Worm (Caenorhabditis elegans) whole organism, L2 larva: ENCODE data around the gene T05C12.1.

ENCODE experiments used
- C34F6.9 ChIP-seq: fragments of 150-350 bp; optimal IDR thresholded peaks from 2 replicates; lab custom pipeline; 2014; ENCODE audit warnings: missing biosample characterization, missing genetic modification characterization
- R02D3.7 ChIP-seq: fragments of 150-350 bp; optimal IDR thresholded peaks from 2 replicates; lab custom pipeline; 2014; ENCODE audit warnings: missing biosample characterization, missing genetic modification characterization
- Y55F3AM.14 ChIP-seq: fragments of 200-800 bp; sonication (Bioruptor generic); optimal IDR thresholded peaks from 2 replicates; lab custom pipeline; 2018; ENCODE audit warnings: mild to moderate bottlenecking, missing genetic modification characterization, missing compliant biosample characterization
- ZK546.5 ChIP-seq: sonication (generic microtip); optimal IDR thresholded peaks from 2 replicates; lab custom pipeline; 2017; ENCODE audit warnings: missing biosample characterization, missing genetic modification characterization
- aly-2 ChIP-seq: fragments of 150-350 bp; optimal IDR thresholded peaks from 2 replicates; lab custom pipeline; 2014; ENCODE audit warnings: missing biosample characterization, missing genetic modification characterization
- ama-1 ChIP-seq: fragments of 150-350 bp; optimal IDR thresholded peaks from 2 replicates; lab custom pipeline; 2018; ENCODE audit warnings: inconsistent platforms
- crh-2 ChIP-seq: sonication (generic microtip); optimal IDR thresholded peaks from 2 replicates; lab custom pipeline; 2017; ENCODE audit warnings: missing biosample characterization, missing genetic modification characterization
- fos-1 ChIP-seq: fragments of 150-350 bp; optimal IDR thresholded peaks from 2 replicates; lab custom pipeline; 2014; ENCODE audit warnings: missing biosample characterization, missing genetic modification characterization
- gmeb-1 ChIP-seq: fragments of 150-350 bp; optimal IDR thresholded peaks from 2 replicates; lab custom pipeline; 2014; ENCODE audit warnings: missing biosample characterization, missing genetic modification characterization
- lin-13 ChIP-seq: fragments of 150-350 bp; optimal IDR thresholded peaks from 2 replicates; lab custom pipeline; 2014; ENCODE audit warnings: missing biosample characterization, missing genetic modification reagents, missing genetic modification characterization
- lin-39 ChIP-seq: fragments of 150-350 bp; optimal IDR thresholded peaks from 2 replicates; lab custom pipeline; 2014; ENCODE audit warnings: missing biosample characterization, missing genetic modification reagents, missing genetic modification characterization
- lsy-2 ChIP-seq, 2 experiments: fragments of 150-350 bp in 1 of 2; sonication (generic microtip) in 1 of 2; optimal IDR thresholded peaks; 2 replicates each; lab custom pipeline; 2014 to 2017; ENCODE audit warnings: missing biosample characterization in 2 of 2, missing genetic modification characterization in 2 of 2
- mab-5 ChIP-seq: fragments of 150-350 bp; optimal IDR thresholded peaks from 2 replicates; lab custom pipeline; 2014; ENCODE audit warnings: missing biosample characterization, missing genetic modification characterization
- mbf-1 ChIP-seq: sonication (generic microtip); optimal IDR thresholded peaks from 2 replicates; lab custom pipeline; 2017; ENCODE audit warnings: missing biosample characterization, missing genetic modification characterization
- mdl-1 ChIP-seq, 2 experiments: fragments of 150-350 bp in 1 of 2; sonication (generic microtip) in 1 of 2; optimal IDR thresholded peaks; 2 replicates each; lab custom pipeline; 2017; ENCODE audit warnings: missing biosample characterization in 2 of 2, missing genetic modification characterization in 2 of 2
- nhr-10 ChIP-seq: sonication (generic microtip); optimal IDR thresholded peaks from 2 replicates; lab custom pipeline; 2017; ENCODE audit warnings: missing biosample characterization, missing genetic modification characterization
- nhr-12 ChIP-seq: fragments of 150-350 bp; optimal IDR thresholded peaks from 2 replicates; lab custom pipeline; 2014; ENCODE audit warnings: missing biosample characterization, missing genetic modification characterization
- nhr-129 ChIP-seq: fragments of 150-350 bp; optimal IDR thresholded peaks from 2 replicates; lab custom pipeline; 2014; ENCODE audit warnings: missing biosample characterization, missing genetic modification characterization
- nhr-21 ChIP-seq: fragments of 150-350 bp; optimal IDR thresholded peaks from 2 replicates; lab custom pipeline; 2014; ENCODE audit warnings: missing biosample characterization, missing genetic modification characterization
- nhr-23 ChIP-seq: fragments of 150-350 bp; optimal IDR thresholded peaks from 2 replicates; lab custom pipeline; 2014; ENCODE audit warnings: missing biosample characterization, missing genetic modification reagents, missing genetic modification characterization
- nhr-25 ChIP-seq: fragments of 150-350 bp; sonication (generic microtip); optimal IDR thresholded peaks from 3 replicates; lab custom pipeline; 2014; ENCODE audit warnings: missing biosample characterization, missing genetic modification characterization
- nhr-6 ChIP-seq: fragments of 150-350 bp; optimal IDR thresholded peaks from 2 replicates; lab custom pipeline; 2014; ENCODE audit warnings: missing biosample characterization, missing genetic modification characterization
- nhr-77 ChIP-seq: fragments of 150-350 bp; optimal IDR thresholded peaks from 2 replicates; lab custom pipeline; 2014; ENCODE audit warnings: missing biosample characterization, missing genetic modification characterization
- sem-4 ChIP-seq: fragments of 150-350 bp; optimal IDR thresholded peaks from 2 replicates; lab custom pipeline; 2014; ENCODE audit warnings: missing biosample characterization, missing genetic modification reagents, missing genetic modification characterization
- sma-3 ChIP-seq: sonication (generic microtip); optimal IDR thresholded peaks from 2 replicates; lab custom pipeline; 2016; ENCODE audit warnings: missing genetic modification reagents, missing genetic modification characterization, missing compliant biosample characterization
- sma-9 ChIP-seq, 2 experiments: fragments of 150-350 bp in 1 of 2; sonication (generic microtip) in 1 of 2; optimal IDR thresholded peaks; 2 replicates each; lab custom pipeline; 2014 to 2016; ENCODE audit warnings: missing genetic modification characterization in 2 of 2, mild to moderate bottlenecking in 1 of 2, missing biosample characterization in 1 of 2, missing compliant biosample characterization in 1 of 2, missing genetic modification reagents in 1 of 2, moderate library complexity in 1 of 2
- unc-39 ChIP-seq: fragments of 150-350 bp; optimal IDR thresholded peaks from 2 replicates; lab custom pipeline; 2014; ENCODE audit warnings: missing biosample characterization, missing genetic modification characterization
- unc-62 ChIP-seq: fragments of 150-350 bp; optimal IDR thresholded peaks from 2 replicates; lab custom pipeline; 2014; ENCODE audit warnings: missing biosample characterization, missing genetic modification reagents, missing genetic modification characterization
- ztf-1 ChIP-seq: fragments of 200-800 bp; sonication (Bioruptor generic); conservative IDR thresholded peaks from 2 replicates; pipeline ENCODE4 v1.3.6; 2022; ENCODE audit warnings: missing genetic modification characterization, missing compliant biosample characterization
- ztf-11 ChIP-seq: sonication (generic microtip); optimal IDR thresholded peaks from 2 replicates; lab custom pipeline; 2017; ENCODE audit warnings: missing biosample characterization, missing genetic modification characterization
- ztf-4 ChIP-seq: fragments of 150-350 bp; optimal IDR thresholded peaks from 2 replicates; lab custom pipeline; 2014; ENCODE audit warnings: missing biosample characterization, missing genetic modification characterization

The T05C12.1 gene

ce11 chrII:8162120-8162648, 11.3 kb upstream of the T05C12.1 start, which contains the start of the genes emb-27 and rrf-3:
Gene emb-27 (minus strand): TSS chrII:8162170.
Gene rrf-3 (plus strand): TSS chrII:8162465.
- TF ChIP-seq fos-1 (tag; lab: Kevin White, UChicago) (peak; percentile 22), nhr-6 (tag; lab: Kevin White, UChicago) (no peak), lsy-2 (tag; optimal IDR thresholded peaks at IDR 0.05; lab: Kevin White, UChicago) (peak; percentile 15 to 78), C34F6.9 (tag; lab: Kevin White, UChicago) (peak; percentile 92), nhr-129 (tag; lab: Kevin White, UChicago) (peak; percentile 49)

ce11 chrII:8169283-8169682, 4.2 kb upstream of the T05C12.1 start, which contains the start of gene T05C12.15:
Gene T05C12.15 (plus strand): TSS chrII:8169583.
- no peak for TF ChIP-seq unc-62 (GFP tag; lab: Kevin White, UChicago)
- TF ChIP-seq fos-1 (tag; lab: Kevin White, UChicago) = no peak
- no peak for TF ChIP-seq lin-39 (tag; lab: Kevin White, UChicago)

DNA sequence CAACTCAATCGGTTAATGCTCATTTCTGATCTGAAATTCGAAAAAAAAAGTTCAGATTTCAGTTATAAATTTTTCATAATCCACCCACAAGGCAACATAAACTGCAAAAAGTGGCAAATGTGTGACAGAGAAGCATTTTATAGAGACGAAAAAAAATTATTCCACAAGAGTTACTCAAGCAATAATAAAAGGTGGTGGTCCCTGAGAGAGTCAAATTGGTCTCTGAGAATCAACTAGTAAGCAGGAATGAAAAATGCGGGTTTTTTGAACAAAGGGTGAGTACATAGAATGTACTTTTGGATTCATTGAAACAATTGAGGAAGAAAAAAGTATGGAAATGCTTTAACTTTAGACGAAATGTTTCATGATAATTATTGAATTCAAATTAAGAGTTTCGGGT, 3.1 kb upstream of the T05C12.1 start, which contains the start of gene T05C12.11:
TSS of gene T05C12.11 (minus strand) at position 101 of the 400 bp plus-strand sequence.
- TF ChIP-seq C34F6.9 (tag; lab: Kevin White, UChicago) = no peak
- TF ChIP-seq ztf-1 (GFP tag; lab: Robert Waterston, UW) = no peak
- no peak for TF ChIP-seq nhr-25 (tag; lab: Kevin White, UChicago)
- TF ChIP-seq ama-1 (lab: Kevin White, UChicago) = no peak
- no peak for TF ChIP-seq lsy-2 (tag; optimal IDR thresholded peaks at IDR 0.05; lab: Kevin White, UChicago)
- TF ChIP-seq ZK546.5 (tag; lab: Kevin White, UChicago) = no peak
- no peak for TF ChIP-seq mbf-1 (tag; lab: Kevin White, UChicago)
- TF ChIP-seq nhr-77 (tag; lab: Kevin White, UChicago) = no peak
- no peak for TF ChIP-seq nhr-21
- TF ChIP-seq gmeb-1 = no peak
- no peak for TF ChIP-seq nhr-10 (tag; lab: Kevin White, UChicago)
- no peak for TF ChIP-seq R02D3.7 (tag; lab: Kevin White, UChicago)
- TF ChIP-seq crh-2 (tag; lab: Kevin White, UChicago) = no peak
- no peak for TF ChIP-seq mdl-1 (tag; optimal IDR thresholded peaks at IDR 0.05; lab: Kevin White, UChicago)

ce11 chrII:8174148-8174547, 668 bp downstream of the T05C12.1 start:
- TF ChIP-seq nhr-21 (no peak), nhr-25 (tag; lab: Kevin White, UChicago) (no peak), nhr-12 (tag; lab: Kevin White, UChicago) (no peak), unc-39 (tag; lab: Kevin White, UChicago) (no peak), sma-3 (GFP tag; lab: Kevin White, UChicago) (no peak), sma-9 (GFP tag; optimal IDR thresholded peaks at IDR 0.05; lab: Kevin White, UChicago) (no peak), sma-9 (tag; optimal IDR thresholded peaks at IDR 0.05; lab: Kevin White, UChicago) (no peak), lin-13 (no peak)

- TF ChIP-seq lsy-2 (tag; optimal IDR thresholded peaks at IDR 0.05; lab: Kevin White, UChicago) (no peak), ztf-1 (GFP tag; lab: Robert Waterston, UW) (no peak)
Observed at ce11 chrII:8177095-8177494, 3.6 kb downstream of the T05C12.1 start, which contains the start of gene acr-14. Gene acr-14 (minus strand): TSS chrII:8177195.

ce11 chrII:8178614-8179013, 5.1 kb downstream of the T05C12.1 start:
- no peak for TF ChIP-seq sem-4 (tag; lab: Kevin White, UChicago)
- no peak for TF ChIP-seq fos-1 (tag; lab: Kevin White, UChicago)
- no peak for TF ChIP-seq aly-2
- TF ChIP-seq lin-39 (tag; lab: Kevin White, UChicago) = no peak
- no peak for TF ChIP-seq Y55F3AM.14 (GFP tag; lab: Kevin White, UChicago)
- TF ChIP-seq gmeb-1 = no peak
- TF ChIP-seq mab-5 (tag; lab: Kevin White, UChicago) = no peak
- no peak for TF ChIP-seq ztf-11 (tag; lab: Kevin White, UChicago)
- TF ChIP-seq ztf-4 = no peak
- TF ChIP-seq nhr-12 (tag; lab: Kevin White, UChicago) = no peak
- no peak for TF ChIP-seq nhr-10 (tag; lab: Kevin White, UChicago)
- TF ChIP-seq nhr-23 = no peak
- no peak for TF ChIP-seq R02D3.7 (tag; lab: Kevin White, UChicago)
- TF ChIP-seq C34F6.9 (tag; lab: Kevin White, UChicago) = no peak
- no peak for TF ChIP-seq ZK546.5 (tag; lab: Kevin White, UChicago)
